Worm (Caenorhabditis elegans) whole organism, mixed stage, embryonic: Measurements from ENCODE around the gene let-754.
"Not testable (repeated sequence)": the region's sequence is repeated elsewhere in the genome, so short reads cannot be mapped to it uniquely, and the experiment has no call there.

Source experiments
- M03D4.4 ChIP-seq: sonication (generic microtip); optimal IDR thresholded peaks from 2 replicates; lab custom pipeline; 2017; ENCODE audit warnings: mild to moderate bottlenecking, missing genetic modification characterization, missing compliant biosample characterization
- blmp-1 ChIP-seq: fragments of 150-350 bp; optimal IDR thresholded peaks from 2 replicates; lab custom pipeline; 2014; ENCODE audit warnings: missing biosample characterization, missing genetic modification characterization
- ceh-39 ChIP-seq: fragments of 150-350 bp; optimal IDR thresholded peaks from 2 replicates; lab custom pipeline; 2014; ENCODE audit warnings: missing biosample characterization, missing genetic modification characterization
- ceh-83 ChIP-seq: fragments of 200-800 bp; sonication (Bioruptor generic); optimal IDR thresholded peaks from 2 replicates; lab custom pipeline; 2018; ENCODE audit warnings: mild to moderate bottlenecking, missing genetic modification characterization, missing compliant biosample characterization
- ces-1 ChIP-seq: fragments of 150-350 bp; optimal IDR thresholded peaks from 2 replicates; lab custom pipeline; 2014; ENCODE audit warnings: missing biosample characterization, missing genetic modification reagents, missing genetic modification characterization
- cnd-1 ChIP-seq: fragments of 200-800 bp; sonication (Bioruptor generic); optimal IDR thresholded peaks from 2 replicates; lab custom pipeline; 2018; ENCODE audit warnings: mild to moderate bottlenecking, missing genetic modification characterization, missing compliant biosample characterization
- drap-1 ChIP-seq: fragments of 200-800 bp; sonication (Bioruptor generic); optimal IDR thresholded peaks from 3 replicates; lab custom pipeline; 2018; ENCODE audit warnings: mild to moderate bottlenecking, missing genetic modification characterization, missing compliant biosample characterization
- elt-1 ChIP-seq: sonication (generic microtip); optimal IDR thresholded peaks from 2 replicates; lab custom pipeline; 2017; ENCODE audit warnings: missing genetic modification characterization, mild to moderate bottlenecking, missing compliant biosample characterization, antibody characterized with exemption, moderate library complexity, borderline replicate concordance; ENCODE audit not compliant: insufficient read depth
- elt-3 ChIP-seq: fragments of 150-350 bp; optimal IDR thresholded peaks from 2 replicates; lab custom pipeline; 2014; ENCODE audit warnings: missing biosample characterization, missing genetic modification characterization
- flh-1 ChIP-seq: fragments of 200-800 bp; sonication (Bioruptor generic); optimal IDR thresholded peaks from 2 replicates; lab custom pipeline; 2018; ENCODE audit warnings: mild to moderate bottlenecking, missing genetic modification characterization, moderate library complexity, missing compliant biosample characterization
- lin-32 ChIP-seq: fragments of 200-800 bp; sonication (Bioruptor generic); optimal IDR thresholded peaks from 2 replicates; lab custom pipeline; 2018; ENCODE audit warnings: mild to moderate bottlenecking, missing genetic modification characterization, missing compliant biosample characterization
- lsy-2 ChIP-seq: fragments of 150-350 bp; optimal IDR thresholded peaks from 2 replicates; lab custom pipeline; 2014; ENCODE audit warnings: missing biosample characterization, missing genetic modification characterization
- mab-5 ChIP-seq: fragments of 150-350 bp; optimal IDR thresholded peaks from 2 replicates; lab custom pipeline; 2014; ENCODE audit warnings: missing biosample characterization, missing genetic modification characterization
- mep-1 ChIP-seq: fragments of 150-350 bp; optimal IDR thresholded peaks from 2 replicates; lab custom pipeline; 2017; ENCODE audit warnings: missing biosample characterization, missing genetic modification reagents, missing genetic modification characterization, inconsistent platforms
- nhr-237 ChIP-seq: fragments of 150-350 bp; optimal IDR thresholded peaks from 2 replicates; lab custom pipeline; 2014; ENCODE audit warnings: missing biosample characterization, missing genetic modification characterization
- nhr-28 ChIP-seq: fragments of 150-350 bp; optimal IDR thresholded peaks from 2 replicates; lab custom pipeline; 2014; ENCODE audit warnings: missing biosample characterization, missing genetic modification characterization
- pha-4 ChIP-seq: fragments of 150-350 bp; optimal IDR thresholded peaks from 2 replicates; lab custom pipeline; 2018; ENCODE audit warnings: missing biosample characterization, missing genetic modification reagents, missing genetic modification characterization
- sem-2 ChIP-seq: fragments of 200-800 bp; sonication (Bioruptor generic); optimal IDR thresholded peaks from 2 replicates; lab custom pipeline; 2018; ENCODE audit warnings: mild to moderate bottlenecking, missing genetic modification characterization, missing compliant biosample characterization
- snpc-4 ChIP-seq: fragments of 150-350 bp; optimal IDR thresholded peaks from 2 replicates; lab custom pipeline; 2014; ENCODE audit warnings: missing biosample characterization, missing genetic modification characterization
- sptf-1 ChIP-seq: sonication (generic microtip); optimal IDR thresholded peaks from 2 replicates; lab custom pipeline; 2017; ENCODE audit warnings: mild to moderate bottlenecking, missing genetic modification characterization, moderate library complexity, missing compliant biosample characterization
- tbx-8 ChIP-seq: fragments of 200-800 bp; sonication (Bioruptor generic); optimal IDR thresholded peaks from 2 replicates; lab custom pipeline; 2018; ENCODE audit warnings: mild to moderate bottlenecking, missing genetic modification characterization, moderate library complexity, missing compliant biosample characterization
- unc-120 ChIP-seq: sonication (generic microtip); optimal IDR thresholded peaks from 2 replicates; lab custom pipeline; 2017; ENCODE audit warnings: missing genetic modification characterization, missing compliant biosample characterization; ENCODE audit not compliant: poor library complexity, severe bottlenecking
- unc-62 ChIP-seq: fragments of 150-350 bp; optimal IDR thresholded peaks from 2 replicates; lab custom pipeline; 2014; ENCODE audit warnings: missing biosample characterization, missing genetic modification reagents, missing genetic modification characterization

The let-754 gene

ce11 chrIII:7964281-7964680 is 11.2 kb upstream of the let-754 start, which contains the start of gene F54H12.2:
Gene F54H12.2, plus strand, starts transcription at chrIII:7964581.
- TF ChIP-seq ces-1 (GFP tag; lab: Kevin White, UChicago); snpc-4; ceh-83: not testable (repeated sequence)

- TF ChIP-seq elt-3; mep-1; tbx-8 (GFP tag; lab: Kevin White, UChicago): not testable (repeated sequence)
Measured at ce11 chrIII:7962641-7963040, 9.5 kb upstream of the let-754 start, which contains the start of gene F54H12.4. Gene F54H12.4, minus strand, starts transcription at chrIII:7962741.

DNA sequence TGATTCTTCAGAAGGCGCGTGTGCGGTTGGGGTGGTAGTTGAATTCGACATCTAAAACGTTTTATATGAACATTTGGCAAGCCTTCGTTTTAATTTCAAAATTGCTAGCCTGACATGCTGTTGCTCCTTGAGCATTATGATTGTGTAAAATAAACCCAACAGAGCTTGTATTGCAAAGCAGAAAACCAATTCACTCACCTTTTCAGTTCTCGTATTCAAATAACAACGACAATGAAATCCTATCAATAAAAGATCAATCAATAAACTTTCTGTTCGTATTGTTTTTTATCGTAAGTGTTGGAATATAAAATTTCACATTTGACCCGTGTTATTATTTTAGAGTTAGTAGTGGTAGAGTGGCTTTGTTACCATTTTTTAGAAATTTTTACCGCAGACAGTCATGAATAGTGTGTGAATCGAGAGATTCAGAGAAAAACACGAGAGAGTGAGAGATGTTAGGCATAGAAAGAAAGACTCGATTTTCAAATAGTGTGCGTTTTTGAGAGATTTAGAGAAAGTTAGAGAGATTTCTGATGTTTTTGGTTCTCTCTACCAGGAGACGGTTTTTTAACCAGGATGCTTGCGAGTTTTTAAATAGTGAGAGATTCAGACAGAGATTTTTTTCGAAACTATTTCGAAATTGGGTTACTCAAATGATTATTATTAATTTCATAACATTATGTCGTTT is 6.0 kb upstream of the let-754 start, which contains the start of gene F54H12.10:
Gene F54H12.10, minus strand, starts transcription at position 51 of the 688 bp plus-strand sequence.
- not testable (repeated sequence) for TF ChIP-seq mep-1; sem-2; sptf-1 (tag; lab: Kevin White, UChicago)

DNA sequence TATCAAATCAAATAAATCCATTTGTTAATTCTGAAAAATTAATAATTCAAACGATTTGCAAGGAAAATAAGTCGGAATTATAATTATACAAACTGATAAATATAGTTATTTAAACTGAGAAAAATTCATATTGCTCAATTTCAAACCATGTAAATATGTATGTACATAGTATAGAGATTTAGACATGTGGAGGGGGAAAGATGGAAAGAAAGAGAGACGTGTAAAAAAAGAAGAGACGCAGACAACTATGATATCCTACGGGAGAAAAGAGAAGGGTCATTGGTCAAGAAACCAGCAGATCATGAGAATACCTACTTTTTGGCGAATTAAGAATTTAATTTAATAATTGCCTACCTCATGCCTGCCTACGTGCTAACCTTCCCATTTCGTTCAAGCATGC is 5.0 kb upstream of the let-754 start, which contains the start of gene C29E4.11:
Gene C29E4.11, minus strand, starts transcription at position 30 of the 400 bp plus-strand sequence.
- TF ChIP-seq nhr-237 (tag; lab: Kevin White, UChicago) = no peak
- TF ChIP-seq lsy-2 (tag; lab: Kevin White, UChicago) = no peak
- TF ChIP-seq pha-4 (tag; lab: Kevin White, UChicago) = peak; percentile 33
- TF ChIP-seq M03D4.4 (tag; lab: Kevin White, UChicago) = no peak
- peak; percentile 42 for TF ChIP-seq ces-1 (GFP tag; lab: Kevin White, UChicago)
- no peak for TF ChIP-seq cnd-1 (tag; lab: Kevin White, UChicago)
- TF ChIP-seq ceh-39 = no peak
- no peak for TF ChIP-seq nhr-28 (tag; lab: Kevin White, UChicago)
- TF ChIP-seq elt-1 (tag; lab: Kevin White, UChicago) = no peak
- TF ChIP-seq, all 35 proteins: peak for 2

DNA sequence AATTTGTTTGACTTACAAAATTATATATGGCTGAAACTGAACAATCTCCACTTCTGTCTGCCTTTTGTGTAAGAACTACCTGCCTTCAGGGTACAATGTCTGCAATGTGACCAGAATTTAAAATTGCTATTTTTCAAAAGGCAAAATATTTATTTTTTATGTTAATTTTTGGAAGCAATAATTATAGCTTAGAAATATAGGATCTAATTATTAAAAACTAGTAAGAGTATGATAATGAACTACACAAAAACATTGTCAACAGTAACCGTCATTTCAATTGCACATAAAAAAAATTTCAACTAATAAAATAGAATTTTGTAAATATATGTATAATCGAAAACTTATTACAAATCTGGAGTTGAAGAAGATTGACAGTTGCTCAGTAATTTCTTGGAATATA is 3.9 kb upstream of the let-754 start, which contains the start of gene C29E4.9:
Gene C29E4.9, minus strand, starts transcription at position 101 of the 400 bp plus-strand sequence.
- no peak for TF ChIP-seq ceh-83
- TF ChIP-seq sem-2 = no peak
- TF ChIP-seq flh-1 (GFP tag; lab: Kevin White, UChicago) = no peak
- TF ChIP-seq unc-62 (GFP tag; lab: Kevin White, UChicago) = no peak
- TF ChIP-seq mab-5 = no peak
- no peak for TF ChIP-seq tbx-8 (GFP tag; lab: Kevin White, UChicago)
- TF ChIP-seq, all 35 proteins: peak for 0

- no peak for TF ChIP-seq pha-4 (tag; lab: Kevin White, UChicago)
- peak; percentile 14 for TF ChIP-seq mep-1
- TF ChIP-seq lsy-2 (tag; lab: Kevin White, UChicago) = peak; percentile 24
Measured at ce11 chrIII:7952077-7952765, 887 bp downstream of the let-754 start, which contains the start of gene C29E4.15. Gene C29E4.15, plus strand, starts transcription at chrIII:7952623.

DNA sequence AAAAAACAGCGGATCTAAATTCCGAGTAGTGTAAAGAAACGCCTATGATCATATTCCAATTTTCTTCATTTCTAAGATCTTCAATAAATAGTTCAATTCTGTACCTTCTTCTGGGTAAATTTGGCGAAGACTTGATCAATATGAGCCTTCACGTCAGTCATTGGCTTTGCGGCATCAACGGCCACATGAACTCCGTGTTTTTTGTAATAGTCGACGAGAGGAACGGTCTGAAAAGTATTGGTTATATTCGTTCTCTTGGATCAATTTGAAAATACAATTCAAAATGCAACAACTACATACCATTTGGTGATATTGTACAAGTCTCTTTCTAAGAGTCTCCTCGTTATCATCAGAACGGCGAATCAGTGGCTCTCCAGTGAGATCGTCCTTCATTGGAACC is 2.7 kb downstream of the let-754 start:
- TF ChIP-seq elt-1 (tag; lab: Kevin White, UChicago) = no peak
- no peak for TF ChIP-seq snpc-4
- no peak for TF ChIP-seq sptf-1 (tag; lab: Kevin White, UChicago)

DNA sequence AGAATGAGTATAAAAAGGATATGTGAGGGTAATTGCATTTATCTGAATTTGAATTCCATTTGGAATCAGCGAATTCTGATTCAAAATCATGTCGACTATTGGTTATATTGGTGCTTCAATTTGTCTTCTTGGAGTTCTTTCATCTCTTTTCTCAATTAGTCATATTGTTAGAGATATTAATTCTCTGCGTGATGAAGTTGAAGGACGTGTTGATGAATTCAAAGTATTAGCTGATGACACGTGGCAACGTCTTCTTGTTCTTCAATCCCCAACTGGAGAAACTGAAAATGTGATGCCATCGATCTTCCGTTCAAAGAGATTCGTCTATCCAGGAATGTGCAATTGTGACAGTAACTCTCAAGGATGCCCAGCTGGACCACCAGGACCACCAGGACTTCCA is 4.3 kb downstream of the let-754 start, which contains the start of gene col-90:
Gene col-90, plus strand, starts transcription at position 37 of the 400 bp plus-strand sequence.
- TF ChIP-seq M03D4.4 (tag; lab: Kevin White, UChicago) = no peak
- no peak for TF ChIP-seq blmp-1 (tag; lab: Kevin White, UChicago)
- TF ChIP-seq lin-32 (GFP tag; lab: Kevin White, UChicago) = no peak
- no peak for TF ChIP-seq elt-3
- TF ChIP-seq mep-1 = no peak
- no peak for TF ChIP-seq tbx-8 (GFP tag; lab: Kevin White, UChicago)
- no peak for TF ChIP-seq unc-120 (tag; lab: Kevin White, UChicago)
- TF ChIP-seq sem-2 = no peak
- no peak for TF ChIP-seq drap-1 (GFP tag; lab: Kevin White, UChicago)
- no peak for TF ChIP-seq ceh-39
